Worm (Caenorhabditis elegans): ENCODE results near the gene F44D12.19.

Gene F44D12.19

DNA sequence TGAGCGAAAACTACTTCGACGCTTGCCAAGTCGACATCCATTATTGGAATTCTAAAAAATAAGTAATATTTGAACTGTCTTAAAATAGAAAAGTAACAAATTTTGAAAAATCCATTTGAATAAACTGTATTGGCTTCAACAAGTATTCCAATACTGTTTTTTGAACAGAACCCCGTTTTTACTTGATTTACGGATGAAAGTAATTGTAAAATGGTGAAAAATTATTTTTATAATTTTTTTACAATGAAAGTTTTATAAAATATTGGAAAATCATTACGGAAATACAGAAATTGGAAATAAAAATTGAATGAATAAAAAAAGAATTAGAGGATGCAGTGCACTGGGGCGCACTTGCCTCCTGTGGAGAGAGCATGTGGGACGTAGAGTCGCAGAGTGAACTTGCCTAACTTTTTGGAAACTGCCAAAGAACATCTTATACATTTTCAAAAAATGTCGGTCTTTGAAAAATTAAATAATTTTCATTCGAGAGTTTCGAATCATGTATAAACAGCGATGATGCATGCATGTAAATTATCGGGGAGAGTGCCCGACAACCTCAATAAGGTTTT, 39.1 kb upstream of the F44D12.19 start, which contains the start of gene rrp-1:
Gene rrp-1 (minus strand): TSS at position 51 of the 569 bp plus-strand sequence.
- TF ChIP-seq sem-4 (tag; optimal IDR thresholded peaks at IDR 0.05) = no peak
- TF ChIP-seq nhr-12 (tag; optimal IDR thresholded peaks at IDR 0.05) = no peak
- TF ChIP-seq ceh-82 (tag; optimal IDR thresholded peaks at IDR 0.05) = no peak
- TF ChIP-seq gmeb-1 (tag; optimal IDR thresholded peaks at IDR 0.05) = no peak
- TF ChIP-seq crh-2 (tag; optimal IDR thresholded peaks at IDR 0.05) = no peak
- TF ChIP-seq C34F6.9 (tag; optimal IDR thresholded peaks at IDR 0.05) = peak; percentile 38
- TF ChIP-seq ztf-11 (tag; optimal IDR thresholded peaks at IDR 0.05) = no peak
- TF ChIP-seq unc-55 (GFP tag; optimal IDR thresholded peaks at IDR 0.05) = peak; percentile 41
- no peak for TF ChIP-seq elt-3 (tag; optimal IDR thresholded peaks at IDR 0.05)
- TF ChIP-seq sma-3 (GFP tag; optimal IDR thresholded peaks at IDR 0.05) = no peak
- no peak for TF ChIP-seq lin-39 (tag; optimal IDR thresholded peaks at IDR 0.05)

ce11 chrIV:9982895-9983294, 38.5 kb upstream of the F44D12.19 start, which contains the start of gene mam-2:
Gene mam-2 (plus strand): TSS chrIV:9983195.
- TF ChIP-seq crh-2 (tag; optimal IDR thresholded peaks at IDR 0.05) (no peak), unc-55 (GFP tag; optimal IDR thresholded peaks at IDR 0.05) (no peak), fos-1 (tag; optimal IDR thresholded peaks at IDR 0.05) (no peak), lin-11 (tag; optimal IDR thresholded peaks at IDR 0.05) (no peak), mbf-1 (tag; optimal IDR thresholded peaks at IDR 0.05) (no peak), snpc-4 (tag; optimal IDR thresholded peaks at IDR 0.05) (no peak), sma-3 (GFP tag; optimal IDR thresholded peaks at IDR 0.05) (no peak), dmd-4 (tag; optimal IDR thresholded peaks at IDR 0.05) (no peak), alr-1 (tag; optimal IDR thresholded peaks at IDR 0.05) (no peak)

- TF ChIP-seq skn-1 (tag; optimal IDR thresholded peaks at IDR 0.05) = no peak
- no peak for TF ChIP-seq lin-13 (GFP tag; optimal IDR thresholded peaks at IDR 0.05)
- no peak for TF ChIP-seq gmeb-1 (tag; optimal IDR thresholded peaks at IDR 0.05)
- no peak for TF ChIP-seq Y55F3AM.14 (GFP tag; optimal IDR thresholded peaks at IDR 0.05)
- no peak for TF ChIP-seq unc-39 (tag; optimal IDR thresholded peaks at IDR 0.05)
- TF ChIP-seq peb-1 (tag; optimal IDR thresholded peaks at IDR 0.05) = no peak
- peak; percentile 27 for TF ChIP-seq crh-2 (tag; optimal IDR thresholded peaks at IDR 0.05)
- no peak for TF ChIP-seq lin-11 (tag; optimal IDR thresholded peaks at IDR 0.05)
Observed at ce11 chrIV:9989416-9989815, 32.0 kb upstream of the F44D12.19 start.

- TF ChIP-seq C34F6.9 (tag; optimal IDR thresholded peaks at IDR 0.05) (no peak), skn-1 (tag; optimal IDR thresholded peaks at IDR 0.05) (peak; percentile 70), nhr-237 (tag; optimal IDR thresholded peaks at IDR 0.05) (no peak), crh-2 (tag; optimal IDR thresholded peaks at IDR 0.05) (peak; percentile 20)
Observed at ce11 chrIV:9993403-9994132, 27.8 kb upstream of the F44D12.19 start.

DNA sequence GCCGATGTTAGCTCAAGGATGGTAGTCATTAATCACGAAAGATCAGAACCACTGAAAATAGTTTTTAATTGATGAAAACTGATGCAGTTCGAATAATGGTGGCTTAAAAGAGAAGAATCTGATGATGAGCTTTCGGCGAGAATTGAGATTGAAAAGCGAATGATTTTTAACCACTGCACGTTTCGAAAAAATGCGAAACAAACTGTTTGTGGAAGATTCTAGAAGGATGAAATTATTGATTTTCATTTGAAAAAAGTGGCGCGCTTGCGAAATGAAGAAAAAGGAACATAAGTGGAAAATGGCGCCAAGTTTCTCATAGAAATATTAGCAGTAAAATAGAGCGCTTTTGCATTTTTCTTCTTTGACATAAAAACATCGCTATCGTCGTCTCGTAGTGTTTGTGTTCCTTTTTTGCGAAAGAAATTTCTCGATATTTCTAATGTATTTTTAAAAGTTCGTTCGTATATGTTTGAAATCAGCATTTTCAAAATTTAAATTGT, 26.4 kb upstream of the F44D12.19 start, which contains the start of gene uba-1:
Gene uba-1 (minus strand): TSS at position 51 of the 500 bp plus-strand sequence.
- no peak for TF ChIP-seq lin-13 (GFP tag; optimal IDR thresholded peaks at IDR 0.05)
- TF ChIP-seq mab-5 (tag; optimal IDR thresholded peaks at IDR 0.05) = peak; percentile 12
- TF ChIP-seq lsy-2 (tag; optimal IDR thresholded peaks at IDR 0.05) = peak in 1 of 2 experiments; percentile 50
- peak; percentile 67 for TF ChIP-seq nhr-25 (tag; optimal IDR thresholded peaks at IDR 0.05)
- TF ChIP-seq sma-3 (GFP tag; optimal IDR thresholded peaks at IDR 0.05) = peak; percentile 41
- TF ChIP-seq dmd-4 (tag; optimal IDR thresholded peaks at IDR 0.05) = no peak
- TF ChIP-seq unc-55 (GFP tag; optimal IDR thresholded peaks at IDR 0.05) = peak; percentile 55
- peak; percentile 55 for TF ChIP-seq ama-1 (optimal IDR thresholded peaks at IDR 0.05)
- peak; percentile 86 for TF ChIP-seq crh-2 (tag; optimal IDR thresholded peaks at IDR 0.05)
- no peak for TF ChIP-seq elt-1 (tag; optimal IDR thresholded peaks at IDR 0.05)
- peak; percentile 55 for TF ChIP-seq C34F6.9 (tag; optimal IDR thresholded peaks at IDR 0.05)
- peak; percentile 13 for TF ChIP-seq F13H6.1 (tag; optimal IDR thresholded peaks at IDR 0.05)
- TF ChIP-seq Y55F3AM.14 (GFP tag; optimal IDR thresholded peaks at IDR 0.05) = peak; percentile 60
- TF ChIP-seq nhr-23 (tag; optimal IDR thresholded peaks at IDR 0.05) = no peak
- TF ChIP-seq nhr-11 (tag; optimal IDR thresholded peaks at IDR 0.05) = no peak
- no peak for TF ChIP-seq nhr-237 (tag; optimal IDR thresholded peaks at IDR 0.05)
- TF ChIP-seq lin-11 (tag; optimal IDR thresholded peaks at IDR 0.05) = no peak
- peak; percentile 28 for TF ChIP-seq nhr-21 (tag; optimal IDR thresholded peaks at IDR 0.05)
- TF ChIP-seq gmeb-1 (tag; optimal IDR thresholded peaks at IDR 0.05) = peak; percentile 5
- no peak for TF ChIP-seq lin-39 (tag; optimal IDR thresholded peaks at IDR 0.05)

Measured in whole organism, L2 larva.